1 worm cellular context compared by ENCODE assay signal in the genomic region with DNA sequence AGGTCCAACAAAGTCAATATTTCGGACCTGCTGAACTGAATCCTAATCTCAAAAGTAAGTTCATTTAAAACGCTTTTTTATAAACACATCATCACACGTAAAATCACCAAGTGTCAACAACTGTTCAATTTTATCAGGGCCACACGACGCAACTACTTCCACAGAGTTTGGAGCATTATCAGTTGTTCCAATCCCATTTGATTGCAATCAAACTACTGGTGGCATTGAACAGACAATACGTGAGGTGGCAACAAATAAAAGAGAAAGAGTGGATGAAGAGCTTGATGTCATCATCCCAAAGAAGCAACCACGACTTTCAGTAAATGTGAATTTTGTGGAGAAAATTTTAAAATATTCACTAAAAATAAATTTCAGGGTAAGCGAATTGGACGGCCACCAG.
A peak's percentile ranks its signal among the peaks of the same experiment; 100 is the strongest.
TF ChIP-seq lines count a peak whose summit lies in the region.

No protein-coding gene starts in this region.

TF ChIP-seq in whole organism, L1 larva, 84 proteins besides CTCF, POLR2A, EP300 and RAD21 (continued from another document):
- TF ChIP-seq nhr-71 (tag; optimal IDR thresholded peaks at IDR 0.05; lab: Kevin White, UChicago) (peak; percentile 22), hlh-4 (tag; optimal IDR thresholded peaks at IDR 0.05; lab: Kevin White, UChicago) (no peak), mab-9 (GFP tag; IDR thresholded peaks at IDR 0.05; lab: Robert Waterston, UW) (no peak), C16A3.4 (tag; optimal IDR thresholded peaks at IDR 0.05; lab: Kevin White, UChicago) (no peak), unc-86 (tag; optimal IDR thresholded peaks at IDR 0.05; lab: Kevin White, UChicago) (no peak), mep-1 (tag; optimal IDR thresholded peaks at IDR 0.05; lab: Kevin White, UChicago) (no peak), egl-13 (tag; optimal IDR thresholded peaks at IDR 0.05; lab: Kevin White, UChicago) (no peak), irx-1 (tag; optimal IDR thresholded peaks at IDR 0.05; lab: Kevin White, UChicago) (no peak), efl-3 (GFP tag; optimal IDR thresholded peaks at IDR 0.05; lab: Kevin White, UChicago) (no peak), lir-3 (tag; optimal IDR thresholded peaks at IDR 0.05; lab: Kevin White, UChicago; ENCODE audit: poor library complexity) (no peak), pqm-1 (tag; optimal IDR thresholded peaks at IDR 0.05; lab: Kevin White, UChicago) (no peak), grh-1 (GFP tag; IDR thresholded peaks at IDR 0.05; lab: Robert Waterston, UW) (no peak), rnt-1 (tag; optimal IDR thresholded peaks at IDR 0.05; lab: Kevin White, UChicago) (peak; percentile 30), unc-130 (tag; optimal IDR thresholded peaks at IDR 0.05; lab: Kevin White, UChicago) (peak; percentile 64), lin-14 (GFP tag; optimal IDR thresholded peaks at IDR 0.05; lab: Kevin White, UChicago) (peak; percentile 61), nhr-11 (tag; optimal IDR thresholded peaks at IDR 0.05; lab: Kevin White, UChicago) (no peak)
TF ChIP-seq in whole organism, L1 larva: peak in this region for 4.
